Worm (Caenorhabditis elegans): ENCODE results near the gene T06C12.11.

T06C12.11 gene

ce11 chrV:15900564-15900963 lies 7.8 kb downstream of the T06C12.11 start:
- TF ChIP-seq efl-1 (optimal IDR thresholded peaks at IDR 0.05) (no peak), efl-1 (GFP tag; optimal IDR thresholded peaks at IDR 0.05 in 1 of 2) (peak in 1 of 2 experiments; percentile 90), tlp-1 (tag; optimal IDR thresholded peaks at IDR 0.05) (no peak), snu-23 (GFP tag; optimal IDR thresholded peaks at IDR 0.05) (no peak), ztf-4 (tag; optimal IDR thresholded peaks at IDR 0.05) (no peak), Y116A8C.19 (tag; optimal IDR thresholded peaks at IDR 0.05; ENCODE audit: borderline replicate concordance) (no peak), mab-9 (GFP tag; IDR thresholded peaks at IDR 0.05) (no peak), efl-3 (GFP tag; optimal IDR thresholded peaks at IDR 0.05) (no peak)

ce11 chrV:15905530-15905929 lies 12.7 kb downstream of the T06C12.11 start, which contains the start of the genes F35E8.1 and F35E8.2:
TSS of gene F35E8.1 (minus strand) at chrV:15905630.
TSS of gene F35E8.2 (plus strand) at chrV:15905661.
- TF ChIP-seq elt-2 (tag; optimal IDR thresholded peaks at IDR 0.05): peak; percentile 4

ce11 chrV:15911848-15912247 lies 19.1 kb downstream of the T06C12.11 start, which contains the start of gene F35E8.6:
TSS of gene F35E8.6 (plus strand) at chrV:15912148.
- no peak for TF ChIP-seq ceh-88 (GFP tag; IDR thresholded peaks at IDR 0.05)
- no peak for TF ChIP-seq lsy-2 (tag; optimal IDR thresholded peaks at IDR 0.05)
- no peak for TF ChIP-seq nhr-20 (tag; optimal IDR thresholded peaks at IDR 0.05)
- no peak for TF ChIP-seq mab-9 (GFP tag; IDR thresholded peaks at IDR 0.05)
- TF ChIP-seq unc-86 (tag; optimal IDR thresholded peaks at IDR 0.05): no peak
- no peak for TF ChIP-seq lin-13 (GFP tag; optimal IDR thresholded peaks at IDR 0.05)
- TF ChIP-seq mdl-1 (tag; optimal IDR thresholded peaks at IDR 0.05): no peak
- no peak for TF ChIP-seq zip-4 (GFP tag; optimal IDR thresholded peaks at IDR 0.05)
- no peak for TF ChIP-seq nhr-12 (tag; optimal IDR thresholded peaks at IDR 0.05)

ce11 chrV:15912677-15913076 lies 19.9 kb downstream of the T06C12.11 start:
- TF ChIP-seq Y116A8C.19 (tag; optimal IDR thresholded peaks at IDR 0.05; ENCODE audit: borderline replicate concordance) (no peak), lin-14 (GFP tag; optimal IDR thresholded peaks at IDR 0.05) (no peak), alr-1 (tag; optimal IDR thresholded peaks at IDR 0.05; ENCODE audit: borderline replicate concordance) (no peak), vab-15 (tag; optimal IDR thresholded peaks at IDR 0.05) (no peak), hlh-17 (GFP tag; optimal IDR thresholded peaks at IDR 0.05; ENCODE audit: borderline replicate concordance) (no peak), mdl-1 (tag; optimal IDR thresholded peaks at IDR 0.05) (no peak), lin-15B (tag; optimal IDR thresholded peaks at IDR 0.05) (no peak), efl-3 (GFP tag; optimal IDR thresholded peaks at IDR 0.05) (no peak), unc-86 (tag; optimal IDR thresholded peaks at IDR 0.05) (no peak), mep-1 (tag; optimal IDR thresholded peaks at IDR 0.05) (no peak), xbp-1 (tag; optimal IDR thresholded peaks at IDR 0.05) (no peak), blmp-1 (tag; optimal IDR thresholded peaks at IDR 0.05) (no peak)

ce11 chrV:15913714-15914113 lies 20.9 kb downstream of the T06C12.11 start, which contains the start of gene F35E8.7:
TSS of gene F35E8.7 (plus strand) at chrV:15914014.
- TF ChIP-seq tbx-2 (tag; optimal IDR thresholded peaks at IDR 0.05) (no peak), jun-1 (tag; optimal IDR thresholded peaks at IDR 0.05) (no peak), fos-1 (tag; optimal IDR thresholded peaks at IDR 0.05) (no peak), F16B12.6 (tag; optimal IDR thresholded peaks at IDR 0.05) (no peak)

DNA sequence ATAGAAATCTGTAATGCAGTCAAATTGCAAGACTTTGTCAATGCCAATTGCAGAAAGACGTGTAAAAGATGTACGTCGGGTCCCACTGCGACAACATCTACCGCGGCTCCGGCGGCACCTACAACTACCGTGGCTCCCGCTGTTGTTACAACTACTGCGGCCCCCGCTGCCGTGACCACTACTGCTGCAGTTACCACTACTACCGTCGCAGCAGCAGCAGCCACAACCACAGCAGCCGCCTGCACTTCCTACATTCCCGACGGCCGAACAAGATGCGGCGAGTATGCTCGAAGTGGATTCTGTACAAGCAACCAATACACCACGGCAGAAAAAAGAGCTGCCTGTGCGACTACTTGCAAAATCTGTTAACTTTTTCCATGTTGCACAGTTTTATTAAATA lies 22.0 kb downstream of the T06C12.11 start:
- no peak for TF ChIP-seq C04F5.9 (tag; optimal IDR thresholded peaks at IDR 0.05)
- TF ChIP-seq tbx-2 (tag; optimal IDR thresholded peaks at IDR 0.05): no peak
- no peak for TF ChIP-seq aly-2 (tag; optimal IDR thresholded peaks at IDR 0.05)
- TF ChIP-seq nhr-71 (tag; optimal IDR thresholded peaks at IDR 0.05): no peak
- TF ChIP-seq C34B4.2 (tag; optimal IDR thresholded peaks at IDR 0.05): no peak
- TF ChIP-seq lin-35 (GFP tag; optimal IDR thresholded peaks at IDR 0.05): no peak
- no peak for TF ChIP-seq mdl-1 (tag; optimal IDR thresholded peaks at IDR 0.05)
- no peak for TF ChIP-seq blmp-1 (tag; optimal IDR thresholded peaks at IDR 0.05)
- no peak for TF ChIP-seq nhr-47 (tag; optimal IDR thresholded peaks at IDR 0.05)
- TF ChIP-seq snpc-4 (tag; optimal IDR thresholded peaks at IDR 0.05): no peak
- TF ChIP-seq nhr-90 (tag; optimal IDR thresholded peaks at IDR 0.05; ENCODE audit: poor library complexity): no peak
- no peak for TF ChIP-seq hlh-17 (GFP tag; optimal IDR thresholded peaks at IDR 0.05; ENCODE audit: borderline replicate concordance)
- no peak for TF ChIP-seq fkh-10 (GFP tag; optimal IDR thresholded peaks at IDR 0.05)

Measured in whole organism, L1 larva.